Worm (Caenorhabditis elegans): ENCODE measurements around the gene W04G3.7.

DNA sequence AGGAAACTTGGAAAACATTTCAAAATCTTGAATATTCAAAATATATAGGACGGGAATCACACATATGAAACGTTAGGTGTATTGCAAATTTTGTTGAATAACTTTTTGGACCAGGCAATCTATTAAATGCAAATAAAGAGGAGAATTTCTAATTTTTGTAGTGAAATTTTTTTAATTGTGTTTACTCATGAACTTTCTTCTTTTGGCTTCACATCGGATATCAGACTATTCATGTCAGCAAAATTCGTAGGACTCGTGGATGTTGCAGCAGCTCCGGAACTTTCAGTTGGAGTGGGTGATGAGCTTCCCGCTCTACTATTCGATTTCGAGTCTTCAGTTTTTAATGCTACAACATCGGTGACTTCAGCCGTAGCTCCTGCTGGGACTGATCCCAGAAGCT, 37.4 kb upstream of the W04G3.7 start:
- TF ChIP-seq klf-2 (GFP tag; conservative IDR thresholded peaks at IDR 0.05) = no peak
- no peak for TF ChIP-seq ref-1 (GFP tag; conservative IDR thresholded peaks at IDR 0.05)
- TF ChIP-seq tab-1 (GFP tag; IDR thresholded peaks at IDR 0.05) = no peak
- no peak for TF ChIP-seq T22C8.4 (GFP tag; IDR thresholded peaks at IDR 0.05)
- TF ChIP-seq cog-1 (tag; optimal IDR thresholded peaks at IDR 0.05) = no peak
- no peak for TF ChIP-seq ztf-29 (GFP tag; IDR thresholded peaks at IDR 0.05)

All from whole organism, midembryonic.